Worm (Caenorhabditis elegans): Measurements from ENCODE around the gene tmem-231.

Gene tmem-231

ce11 chrIV:8394105-8394504 lies 32.5 kb upstream of the tmem-231 start, which contains the start of gene D2096.11:
Gene D2096.11 (minus strand): TSS chrIV:8394205.
- TF ChIP-seq ceh-79 (tag; optimal IDR thresholded peaks at IDR 0.05) (no peak), F37B4.10 (GFP tag; IDR thresholded peaks at IDR 0.05) (no peak), snpc-1.1 (tag; optimal IDR thresholded peaks at IDR 0.05; ENCODE audit: insufficient read depth) (no peak), fkh-3 (tag; optimal IDR thresholded peaks at IDR 0.05) (no peak), aptf-3 (GFP tag; IDR thresholded peaks at IDR 0.05) (no peak), sdz-38 (tag; optimal IDR thresholded peaks at IDR 0.05) (no peak), cebp-1 (GFP tag; IDR thresholded peaks at IDR 0.05) (no peak), cebp-1 (tag; optimal IDR thresholded peaks at IDR 0.05) (no peak), K11D2.4 (GFP tag; IDR thresholded peaks at IDR 0.05) (no peak), ztf-26 (tag; optimal IDR thresholded peaks at IDR 0.05) (no peak), Y67H2A.10 (GFP tag; conservative IDR thresholded peaks at IDR 0.05) (no peak), zim-3 (tag; optimal IDR thresholded peaks at IDR 0.05) (no peak), rpc-1 (optimal IDR thresholded peaks at IDR 0.05) (no peak), rpc-1 (tag; optimal IDR thresholded peaks at IDR 0.05) (no peak), nhr-80 (tag; optimal IDR thresholded peaks at IDR 0.05) (no peak), ztf-22 (GFP tag; optimal IDR thresholded peaks at IDR 0.05) (no peak), ZK185.1 (tag; optimal IDR thresholded peaks at IDR 0.05; ENCODE audit: poor library complexity, severe bottlenecking) (no peak), Y79H2A.3 (GFP tag; conservative IDR thresholded peaks at IDR 0.05) (no peak)

ce11 chrIV:8396348-8396747 lies 30.2 kb upstream of the tmem-231 start, which contains the start of gene timm-17B.2:
Gene timm-17B.2 (plus strand): TSS chrIV:8396648.
- TF ChIP-seq madf-8 (GFP tag; conservative IDR thresholded peaks at IDR 0.05) (no peak), ccch-3 (GFP tag; optimal IDR thresholded peaks at IDR 0.05) (no peak), K12H6.12 (tag; optimal IDR thresholded peaks at IDR 0.05) (no peak), lsl-1 (GFP tag; optimal IDR thresholded peaks at IDR 0.05) (no peak), nhr-27 (tag; optimal IDR thresholded peaks at IDR 0.05) (no peak), egl-18 (GFP tag; IDR thresholded peaks at IDR 0.05) (no peak), dpl-1 (GFP tag; optimal IDR thresholded peaks at IDR 0.05) (no peak), F52B5.7 (tag; optimal IDR thresholded peaks at IDR 0.05) (no peak), Y56A3A.18 (GFP tag; IDR thresholded peaks at IDR 0.05) (no peak)

- TF ChIP-seq hrde-1 (tag; optimal IDR thresholded peaks at IDR 0.05; ENCODE audit: borderline replicate concordance), result peak; percentile 57
- no peak for TF ChIP-seq ekl-4 (GFP tag; IDR thresholded peaks at IDR 0.05)
- no peak for TF ChIP-seq ztf-18 (tag; optimal IDR thresholded peaks at IDR 0.05)
- TF ChIP-seq Y79H2A.3 (GFP tag; conservative IDR thresholded peaks at IDR 0.05), result 0 out of 2 replicates have a peak, but pooled peaks have one; percentile 56
- TF ChIP-seq somi-1 (GFP tag; optimal IDR thresholded peaks at IDR 0.05), result no peak
Measured at ce11 chrIV:8397814-8398213, 28.8 kb upstream of the tmem-231 start.

ce11 chrIV:8412538-8412937 lies 14.0 kb upstream of the tmem-231 start:
- TF ChIP-seq B0019.2 (GFP tag; conservative IDR thresholded peaks at IDR 0.05) (0 out of 2 replicates have a peak, but pooled peaks have one; percentile 15), lin-26 (GFP tag; IDR thresholded peaks at IDR 0.05) (peak; percentile 88), B0261.1 (tag; optimal IDR thresholded peaks at IDR 0.05) (peak; percentile 59), ceh-40 (GFP tag; IDR thresholded peaks at IDR 0.05) (0 out of 2 replicates have a peak, but pooled peaks have one; percentile 38), hmg-1.2 (GFP tag; IDR thresholded peaks at IDR 0.05) (peak; percentile 70), hsf-1 (GFP tag; IDR thresholded peaks at IDR 0.05) (peak; percentile 68; the same call in 1 of the 2 replicates), madf-3 (GFP tag; IDR thresholded peaks at IDR 0.05) (peak; percentile 61; the same call in 1 of the 2 replicates), rpc-1 (optimal IDR thresholded peaks at IDR 0.05) (peak; percentile 49), rpc-1 (tag; optimal IDR thresholded peaks at IDR 0.05) (peak; percentile 68), cebp-2 (GFP tag; IDR thresholded peaks at IDR 0.05) (0 out of 2 replicates have a peak, but pooled peaks have one; percentile 76), D2030.7 (GFP tag; IDR thresholded peaks at IDR 0.05) (peak; percentile 41; the same call in 1 of the 2 replicates), ztf-25 (GFP tag; IDR thresholded peaks at IDR 0.05) (peak; percentile 82; the same call in 1 of the 2 replicates), tbp1 (GFP tag; optimal IDR thresholded peaks at IDR 0.05) (peak; percentile 86), pbrm-1 (GFP tag; IDR thresholded peaks at IDR 0.05) (peak; percentile 25; the same call in 1 of the 2 replicates), madf-6 (GFP tag; IDR thresholded peaks at IDR 0.05) (peak; percentile 38; the same call in 1 of the 2 replicates)

All from whole organism, young adult.